Fruit fly (Drosophila melanogaster) whole organism, wandering third instar larva: ENCODE measurements around the gene dlg1.

ENCODE experiments used
- Dfd ChIP-seq: fragments of >200 bp; optimal IDR thresholded peaks from 2 replicates; lab custom pipeline; 2017; ENCODE audit warnings: missing biosample characterization, missing genetic modification characterization
- Hr78 ChIP-seq: fragments of >200 bp; optimal IDR thresholded peaks from 2 replicates; lab custom pipeline; 2017; ENCODE audit warnings: missing biosample characterization, missing genetic modification characterization
- h ChIP-seq: fragments of 200-800 bp; sonication (Bioruptor generic); optimal IDR thresholded peaks from 3 replicates; lab custom pipeline; 2016; ENCODE audit warnings: missing biosample characterization, mild to moderate bottlenecking, missing genetic modification characterization
- jim ChIP-seq: fragments of 175-275, 200-325 bp; sonication (Bioruptor generic); optimal IDR thresholded peaks from 2 replicates; lab custom pipeline; 2016; ENCODE audit warnings: missing biosample characterization, mild to moderate bottlenecking, missing genetic modification characterization
- lola ChIP-seq: fragments of >200 bp; optimal IDR thresholded peaks from 2 replicates; lab custom pipeline; 2017; ENCODE audit warnings: missing biosample characterization, missing genetic modification characterization
- pan ChIP-seq: fragments of >200 bp; optimal IDR thresholded peaks from 2 replicates; lab custom pipeline; 2017

dm6 chrX:11383530-11383929 lies 14.1 kb downstream of the dlg1 start:
- TF ChIP-seq h (GFP tag; lab: Kevin White, UChicago) (no peak), Hr78 (GFP tag; lab: Kevin White, UChicago) (no peak), Dfd (GFP tag; lab: Kevin White, UChicago) (no peak), jim (GFP tag; lab: Kevin White, UChicago) (no peak), pan (lab: Kevin White, UChicago) (no peak), lola (GFP tag; lab: Kevin White, UChicago) (no peak)
